Worm (Caenorhabditis elegans) whole organism, early embryonic: ENCODE data around the gene F52F10.2.

ENCODE experiments used
- aly-1 ChIP-seq: sonication (generic microtip); optimal IDR thresholded peaks from 2 replicates; lab custom pipeline; 2016; ENCODE audit warnings: missing genetic modification characterization, missing compliant biosample characterization
- ama-1 ChIP-seq: fragments of 150-350 bp; optimal IDR thresholded peaks from 2 replicates; lab custom pipeline; 2014
- ceh-36 ChIP-seq: sonication (generic microtip); optimal IDR thresholded peaks from 2 replicates; lab custom pipeline; 2016; ENCODE audit warnings: missing genetic modification characterization, inconsistent platforms, missing compliant biosample characterization
- ets-7 ChIP-seq: sonication (generic microtip); optimal IDR thresholded peaks from 2 replicates; lab custom pipeline; 2016; ENCODE audit warnings: missing genotype, missing genetic modification characterization, missing compliant biosample characterization
- flt-1 ChIP-seq: fragments of 200-800 bp; sonication (Bioruptor generic); IDR thresholded peaks from 2 replicates; pipeline ENCODE4 v1.3.6; 2022; ENCODE audit warnings: missing genetic modification characterization, missing compliant biosample characterization
- hmbx-1 ChIP-seq: sonication (generic microtip); optimal IDR thresholded peaks from 2 replicates; lab custom pipeline; 2016; ENCODE audit warnings: mild to moderate bottlenecking, missing genetic modification characterization, missing compliant biosample characterization
- hnd-1 ChIP-seq: sonication (generic microtip); optimal IDR thresholded peaks from 2 replicates; lab custom pipeline; 2016; ENCODE audit warnings: missing genetic modification characterization, missing compliant biosample characterization
- pes-1 ChIP-seq: fragments of 200-800 bp; sonication (Bioruptor generic); IDR thresholded peaks from 2 replicates; pipeline ENCODE4 v1.3.6; 2022; ENCODE audit warnings: missing genetic modification reagents, missing genetic modification characterization, missing compliant biosample characterization
- scrt-1 ChIP-seq: fragments of 200-800 bp; sonication (Bioruptor generic); IDR thresholded peaks from 2 replicates; pipeline ENCODE4 v1.3.6; 2022; ENCODE audit warnings: missing genetic modification characterization, missing compliant biosample characterization
- sea-1 ChIP-seq: fragments of 200-800 bp; sonication (Bioruptor generic); conservative IDR thresholded peaks from 2 replicates; pipeline ENCODE4 v1.3.6; 2022; ENCODE audit warnings: missing genetic modification characterization, missing compliant biosample characterization
- tra-4 ChIP-seq: sonication (generic microtip); optimal IDR thresholded peaks from 2 replicates; lab custom pipeline; 2017; ENCODE audit warnings: missing genetic modification characterization, missing compliant biosample characterization

ce11 chrV:1586906-1587305 is 39.0 kb downstream of the F52F10.2 start, which contains the start of gene F16B4.6:
- TF ChIP-seq ama-1 (no peak), flt-1 (GFP tag; lab: Robert Waterston, UW) (no peak), pes-1 (GFP tag; lab: Robert Waterston, UW) (no peak), sea-1 (no peak), aly-1 (no peak), tra-4 (tag; lab: Kevin White, UChicago) (no peak), scrt-1 (GFP tag; lab: Robert Waterston, UW) (no peak), hmbx-1 (no peak), hnd-1 (tag; lab: Kevin White, UChicago) (no peak), ceh-36 (tag; lab: Kevin White, UChicago) (no peak), ets-7 (tag; lab: Kevin White, UChicago) (no peak)
